Fruit fly (Drosophila melanogaster) whole organism, embryonic: ENCODE results near the gene CG32450.

Experiments used
- CG42726 ChIP-seq: fragments of 200-800 bp; sonication (Bioruptor generic); IDR thresholded peaks from 2 replicates; pipeline ENCODE4 v1.3.6; 2022; ENCODE audit warnings: missing biosample characterization, missing genetic modification characterization; ENCODE audit not compliant: partially characterized antibody
- CG5180 ChIP-seq: fragments of 200-800 bp; sonication (Bioruptor generic); optimal IDR thresholded peaks from 3 replicates; lab custom pipeline; 2017; ENCODE audit warnings: missing biosample characterization, missing genetic modification characterization, mild to moderate bottlenecking, moderate library complexity, missing genetic modification reagents
- Fer3 ChIP-seq: fragments of 200-800 bp; sonication (Bioruptor generic); optimal IDR thresholded peaks from 2 replicates; lab custom pipeline; 2018; ENCODE audit warnings: missing biosample characterization, mild to moderate bottlenecking, missing genetic modification characterization, moderate library complexity
- org-1 ChIP-seq: fragments of 200-800 bp; sonication (Bioruptor generic); optimal IDR thresholded peaks from 2 replicates; lab custom pipeline; 2017; ENCODE audit warnings: missing biosample characterization, missing genetic modification characterization

DNA sequence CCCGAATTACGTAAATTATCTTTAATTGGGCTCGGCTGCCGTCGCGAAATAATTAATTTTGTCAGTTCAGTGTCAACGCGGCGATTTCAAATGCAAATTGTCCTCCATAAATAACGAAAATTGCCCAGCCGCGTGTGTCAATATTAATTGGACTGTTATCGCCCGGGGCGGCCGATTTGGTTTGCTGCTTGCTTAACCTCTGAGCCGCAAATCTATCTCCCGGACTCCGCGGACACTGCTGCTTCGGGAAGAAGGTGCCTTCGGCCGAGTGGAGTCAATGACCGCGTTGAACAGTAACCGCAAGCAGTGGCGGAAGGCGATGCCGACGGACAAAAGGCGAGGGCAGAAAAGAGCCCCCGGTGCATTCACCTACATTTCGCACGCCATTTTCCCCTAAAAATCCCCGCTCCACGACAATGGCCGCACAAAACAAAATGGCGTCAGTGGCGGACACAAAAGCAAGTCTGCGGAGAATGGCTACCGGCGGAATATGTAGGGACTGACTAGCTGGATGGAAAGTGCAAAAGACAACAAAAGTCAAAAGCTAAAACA lies 40.0 kb downstream of the CG32450 start:
- TF ChIP-seq CG42726 (GFP tag; lab: Robert Waterston, UW): no peak
- TF ChIP-seq Fer3 (tag; lab: Kevin White, UChicago): no peak
- TF ChIP-seq org-1 (GFP tag; lab: Kevin White, UChicago): no peak
- TF ChIP-seq CG5180 (GFP tag; lab: Kevin White, UChicago): no peak
